Fruit fly (Drosophila melanogaster) whole organism, embryonic: ENCODE results near the gene kirre.

Source experiments
- Atf-2 ChIP-seq: fragments of 200-800 bp; sonication (Bioruptor generic); optimal IDR thresholded peaks from 2 replicates; lab custom pipeline; 2016; ENCODE audit warnings: missing biosample characterization, missing genetic modification characterization
- Bdp1 ChIP-seq: fragments of 200-800 bp; sonication (Bioruptor generic); optimal IDR thresholded peaks from 3 replicates; lab custom pipeline; 2016; ENCODE audit warnings: missing biosample characterization, missing genetic modification characterization
- CG1024 ChIP-seq: fragments of 200-800 bp; sonication (Bioruptor generic); IDR thresholded peaks from 2 replicates; pipeline ENCODE4 v1.3.6; 2022; ENCODE audit warnings: missing biosample characterization, missing genetic modification characterization
- CG10431 ChIP-seq: fragments of 200-800 bp; sonication (Bioruptor generic); optimal IDR thresholded peaks from 3 replicates; lab custom pipeline; 2018; ENCODE audit warnings: missing biosample characterization, mild to moderate bottlenecking, missing genetic modification characterization
- CG11456 ChIP-seq: fragments of 200-800 bp; sonication (Bioruptor generic); IDR thresholded peaks from 3 replicates; pipeline ENCODE4 v1.3.6; 2022; ENCODE audit warnings: missing biosample characterization, missing genetic modification characterization
- CG12391 ChIP-seq: fragments of 200-800 bp; sonication (Bioruptor generic); optimal IDR thresholded peaks from 3 replicates; lab custom pipeline; 2018; ENCODE audit warnings: missing biosample characterization, mild to moderate bottlenecking, missing genetic modification characterization, moderate library complexity
- CG14667 ChIP-seq: fragments of 200-800 bp; sonication (Bioruptor generic); IDR thresholded peaks from 2 replicates; pipeline ENCODE4 v1.3.6; 2022; ENCODE audit warnings: missing biosample characterization, missing genetic modification characterization
- CG14965 ChIP-seq: fragments of 200-800 bp; sonication (Bioruptor generic); optimal IDR thresholded peaks from 2 replicates; lab custom pipeline; 2016; ENCODE audit warnings: missing biosample characterization, missing genetic modification characterization, borderline replicate concordance
- CG15073 ChIP-seq: fragments of 200-800 bp; sonication (Bioruptor generic); optimal IDR thresholded peaks from 2 replicates; lab custom pipeline; 2016; ENCODE audit warnings: missing biosample characterization, missing genetic modification characterization
- CG15269 ChIP-seq: fragments of 200-800 bp; sonication (Bioruptor generic); optimal IDR thresholded peaks from 2 replicates; lab custom pipeline; 2018; ENCODE audit warnings: missing biosample characterization, mild to moderate bottlenecking, missing genetic modification characterization, moderate library complexity
- CG1529 ChIP-seq: fragments of 200-800 bp; sonication (Bioruptor generic); optimal IDR thresholded peaks from 3 replicates; lab custom pipeline; 2018; ENCODE audit warnings: missing biosample characterization, missing genetic modification characterization
- CG1647 ChIP-seq: fragments of 200-800 bp; sonication (Bioruptor generic); optimal IDR thresholded peaks from 3 replicates; lab custom pipeline; 2016; ENCODE audit warnings: missing biosample characterization, missing genetic modification characterization
- CG16779 ChIP-seq: fragments of 200-800 bp; sonication (Bioruptor generic); IDR thresholded peaks from 2 replicates; pipeline ENCODE4 v1.3.6; 2022; ENCODE audit warnings: missing biosample characterization, missing genetic modification characterization
- CG17361 ChIP-seq: fragments of 200-800 bp; sonication (Bioruptor generic); IDR thresholded peaks from 3 replicates; pipeline ENCODE4 v1.3.6; 2022; ENCODE audit warnings: missing biosample characterization, missing genetic modification characterization
- CG2712 ChIP-seq: fragments of 200-800 bp; optimal IDR thresholded peaks from 3 replicates; lab custom pipeline; 2019; ENCODE audit warnings: missing biosample characterization, mild to moderate bottlenecking, missing genetic modification characterization, moderate library complexity
- CG31388 ChIP-seq: fragments of 200-800 bp; sonication (Bioruptor generic); optimal IDR thresholded peaks from 2 replicates; lab custom pipeline; 2016; ENCODE audit warnings: missing biosample characterization, missing genetic modification characterization
- CG32767 ChIP-seq: fragments of 200-800 bp; sonication (Bioruptor generic); IDR thresholded peaks from 2 replicates; pipeline ENCODE4 v1.3.6; 2022; ENCODE audit warnings: missing biosample characterization, missing genetic modification characterization
- CG34224 ChIP-seq: fragments of 200-800 bp; sonication (Bioruptor generic); IDR thresholded peaks from 3 replicates; pipeline ENCODE4 v1.3.6; 2022; ENCODE audit warnings: missing biosample characterization, missing genetic modification characterization; ENCODE audit not compliant: partially characterized antibody
- CG6683 ChIP-seq: fragments of 200-800 bp; sonication (Bioruptor generic); optimal IDR thresholded peaks from 2 replicates; lab custom pipeline; 2017; ENCODE audit warnings: missing biosample characterization, mild to moderate bottlenecking, missing genetic modification characterization, missing genetic modification reagents
- CG6854 ChIP-seq: fragments of 200-800 bp; sonication (Bioruptor generic); optimal IDR thresholded peaks from 3 replicates; lab custom pipeline; 2017; ENCODE audit warnings: missing biosample characterization, mild to moderate bottlenecking, missing genetic modification characterization
- CG7745 ChIP-seq: fragments of 200-800 bp; sonication (Bioruptor generic); optimal IDR thresholded peaks from 2 replicates; lab custom pipeline; 2018; ENCODE audit warnings: missing biosample characterization, mild to moderate bottlenecking, missing genetic modification characterization, moderate library complexity
- D19B ChIP-seq: fragments of 200-800 bp; sonication (Bioruptor generic); optimal IDR thresholded peaks from 2 replicates; lab custom pipeline; 2017; ENCODE audit warnings: missing biosample characterization, mild to moderate bottlenecking, missing genetic modification characterization
- Elba2 ChIP-seq: fragments of 200-800 bp; sonication (Bioruptor generic); optimal IDR thresholded peaks from 3 replicates; lab custom pipeline; 2016; ENCODE audit warnings: missing biosample characterization, missing genetic modification characterization
- Ets65A ChIP-seq: fragments of 200-800 bp; sonication (Bioruptor generic); peaks from one replicate; lab custom pipeline; 2016; ENCODE audit warnings: missing biosample characterization, missing genetic modification characterization
- Fer2 ChIP-seq: fragments of 200-800 bp; sonication (Bioruptor generic); optimal IDR thresholded peaks from 2 replicates; lab custom pipeline; 2018; ENCODE audit warnings: missing biosample characterization, mild to moderate bottlenecking, missing genetic modification characterization, moderate library complexity
- H2.0 ChIP-seq: fragments of 200-800 bp; sonication (Bioruptor generic); IDR thresholded peaks from 2 replicates; pipeline ENCODE4 v1.3.6; 2022; ENCODE audit warnings: missing biosample characterization, missing genetic modification characterization
- Hr39 ChIP-seq: fragments of >200 bp; optimal IDR thresholded peaks from 2 replicates; lab custom pipeline; 2017
- Hsf ChIP-seq: fragments of 200-800 bp; sonication (Bioruptor generic); optimal IDR thresholded peaks from 3 replicates; lab custom pipeline; 2016; ENCODE audit warnings: missing biosample characterization, missing genetic modification characterization
- Jarid2 ChIP-seq: fragments of 200-800 bp; sonication (Bioruptor generic); optimal IDR thresholded peaks from 3 replicates; lab custom pipeline; 2017; ENCODE audit warnings: mild to moderate bottlenecking, missing biosample characterization, missing genetic modification reagents, missing genetic modification characterization
- Lpt ChIP-seq: fragments of >200 bp; optimal IDR thresholded peaks from 2 replicates; lab custom pipeline; 2018; ENCODE audit warnings: missing biosample characterization, missing genetic modification characterization
- Rfx ChIP-seq: fragments of 200-800 bp; sonication (Bioruptor generic); IDR thresholded peaks from 2 replicates; pipeline ENCODE4 v1.3.6; 2022; ENCODE audit warnings: missing biosample characterization, missing genetic modification characterization
- Rx ChIP-seq: fragments of 200-800 bp; sonication (Bioruptor generic); IDR thresholded peaks from 2 replicates; pipeline ENCODE4 v1.3.6; 2022; ENCODE audit warnings: missing biosample characterization, missing genetic modification characterization
- Scr ChIP-seq: fragments of 200-800 bp; sonication (Bioruptor generic); IDR thresholded peaks from 2 replicates; pipeline ENCODE4 v1.3.6; 2022; ENCODE audit warnings: missing biosample characterization, missing genetic modification characterization; ENCODE audit not compliant: partially characterized antibody
- Tbp ChIP-seq: fragments of >200 bp; optimal IDR thresholded peaks from 2 replicates; lab custom pipeline; 2018; ENCODE audit warnings: missing biosample characterization, missing genetic modification characterization
- bab2 ChIP-seq: fragments of 200-800 bp; sonication (Bioruptor generic); optimal IDR thresholded peaks from 2 replicates; lab custom pipeline; 2016; ENCODE audit warnings: missing biosample characterization, missing genetic modification characterization
- bigmax ChIP-seq: fragments of 200-800 bp; sonication (Bioruptor generic); optimal IDR thresholded peaks from 2 replicates; lab custom pipeline; 2018; ENCODE audit warnings: missing biosample characterization, mild to moderate bottlenecking, missing genetic modification characterization
- bowl ChIP-seq: fragments of 200-800 bp; sonication (Bioruptor generic); IDR thresholded peaks from 2 replicates; pipeline ENCODE4 v1.3.6; 2022; ENCODE audit warnings: missing biosample characterization, missing genetic modification characterization
- btn ChIP-seq: fragments of 200-800 bp; sonication (Bioruptor generic); optimal IDR thresholded peaks from 2 replicates; lab custom pipeline; 2016; ENCODE audit warnings: missing biosample characterization, missing genetic modification characterization
- cad ChIP-seq: fragments of >200 bp; optimal IDR thresholded peaks from 2 replicates; lab custom pipeline; 2017; ENCODE audit warnings: missing biosample characterization, missing genetic modification characterization
- chinmo ChIP-seq: fragments of 200-800 bp; sonication (Bioruptor generic); IDR thresholded peaks from 4 replicates; pipeline ENCODE4 v1.3.6; 2022; ENCODE audit warnings: missing biosample characterization, missing genetic modification characterization; ENCODE audit not compliant: partially characterized antibody
- croc ChIP-seq: fragments of 200-800 bp; sonication (Bioruptor generic); conservative IDR thresholded peaks from 3 replicates; pipeline ENCODE4 v1.3.6; 2022; ENCODE audit warnings: missing biosample characterization, missing genetic modification characterization
- eve ChIP-seq, 2 experiments: fragments of >200 bp; optimal IDR thresholded peaks; 2 replicates each; lab custom pipeline; 2017; ENCODE audit warnings: missing biosample characterization in 2 of 2, missing genetic modification characterization in 2 of 2
- fd64A ChIP-seq: fragments of 200-800 bp; sonication (Bioruptor generic); optimal IDR thresholded peaks from 3 replicates; lab custom pipeline; 2018; ENCODE audit warnings: missing biosample characterization, mild to moderate bottlenecking, missing genetic modification characterization
- pita ChIP-seq: fragments of 200-800 bp; sonication (Bioruptor generic); optimal IDR thresholded peaks from 2 replicates; lab custom pipeline; 2017; ENCODE audit warnings: missing biosample characterization, mild to moderate bottlenecking, missing genetic modification characterization
- ranshi ChIP-seq: fragments of 200-800 bp; sonication (Bioruptor generic); IDR thresholded peaks from 2 replicates; pipeline ENCODE4 v1.3.6; 2022; ENCODE audit warnings: missing biosample characterization, missing genetic modification characterization
- ro ChIP-seq: fragments of 200-800 bp; sonication (Bioruptor generic); IDR thresholded peaks from 2 replicates; pipeline ENCODE4 v1.3.6; 2022; ENCODE audit warnings: missing biosample characterization, missing genetic modification characterization
- salm ChIP-seq: fragments of 200-800 bp; sonication (Bioruptor generic); optimal IDR thresholded peaks from 2 replicates; lab custom pipeline; 2018; ENCODE audit warnings: missing biosample characterization, mild to moderate bottlenecking, missing genetic modification characterization
- scrt ChIP-seq: fragments of 200-800 bp; sonication (Bioruptor generic); optimal IDR thresholded peaks from 2 replicates; lab custom pipeline; 2018; ENCODE audit warnings: missing biosample characterization, mild to moderate bottlenecking, missing genetic modification characterization, moderate library complexity
- slp2 ChIP-seq: fragments of 200-800 bp; sonication (Bioruptor generic); optimal IDR thresholded peaks from 2 replicates; lab custom pipeline; 2016; ENCODE audit warnings: missing biosample characterization, missing genetic modification characterization
- tap ChIP-seq: fragments of 200-800 bp; optimal IDR thresholded peaks from 3 replicates; lab custom pipeline; 2019; ENCODE audit warnings: missing biosample characterization, mild to moderate bottlenecking, missing genetic modification characterization, moderate library complexity
- tin ChIP-seq: fragments of 200-800 bp; sonication (Bioruptor generic); optimal IDR thresholded peaks from 3 replicates; lab custom pipeline; 2016; ENCODE audit warnings: missing biosample characterization, missing genetic modification characterization
- tio ChIP-seq: fragments of 200-800 bp; sonication (Bioruptor generic); optimal IDR thresholded peaks from 2 replicates; lab custom pipeline; 2017; ENCODE audit warnings: missing biosample characterization, missing genetic modification characterization, inconsistent platforms
- vvl ChIP-seq: fragments of 200-800 bp; sonication (Bioruptor generic); IDR thresholded peaks from 2 replicates; pipeline ENCODE4 v1.3.6; 2022; ENCODE audit warnings: missing biosample characterization, missing genetic modification characterization

Gene kirre

dm6 chrX:3007770-3008169 lies 267.6 kb downstream of the kirre start (continued):
- TF ChIP-seq Fer2 (tag; lab: Kevin White, UChicago): no peak
- TF ChIP-seq fd64A: peak; percentile 49
- TF ChIP-seq bab2 (GFP tag; lab: Kevin White, UChicago): peak; percentile 45
- TF ChIP-seq Elba2 (GFP tag; lab: Kevin White, UChicago): no peak
- peak; percentile 58; the same call in 1 of the 2 replicates for TF ChIP-seq Rx (GFP tag; lab: Robert Waterston, UW)
- TF ChIP-seq pita (GFP tag; lab: Kevin White, UChicago): no peak
- no peak for TF ChIP-seq CG34224 (GFP tag; lab: Robert Waterston, UW)
- TF ChIP-seq CG17361 (GFP tag; lab: Robert Waterston, UW): peak; percentile 66
- TF ChIP-seq bowl (GFP tag; lab: Robert Waterston, UW): no peak
- peak; percentile 48 for TF ChIP-seq CG1529 (GFP tag; lab: Kevin White, UChicago)
- TF ChIP-seq CG2712 (tag; lab: Kevin White, UChicago): peak; percentile 65
- TF ChIP-seq CG15073 (GFP tag; lab: Kevin White, UChicago): no peak
- peak; percentile 60 for TF ChIP-seq H2.0
- peak; percentile 94 for TF ChIP-seq Ets65A
- no peak for TF ChIP-seq CG6854 (GFP tag; lab: Kevin White, UChicago)
- TF ChIP-seq tin (GFP tag; lab: Kevin White, UChicago): peak; percentile 60
- no peak; the same call in 1 of the 2 replicates for TF ChIP-seq Rfx (GFP tag; lab: Robert Waterston, UW)
- TF ChIP-seq CG6683 (GFP tag; lab: Kevin White, UChicago): no peak
- TF ChIP-seq btn (GFP tag; lab: Kevin White, UChicago): peak; percentile 20
- no peak for TF ChIP-seq D19B (GFP tag; lab: Kevin White, UChicago)
- no peak for TF ChIP-seq CG11456
- peak; percentile 48 for TF ChIP-seq Hsf (GFP tag; lab: Kevin White, UChicago)
- peak; percentile 62; the same call in 1 of the 2 replicates for TF ChIP-seq CG32767
- no peak for TF ChIP-seq CG16779 (GFP tag; lab: Robert Waterston, UW)
- no peak for TF ChIP-seq chinmo (GFP tag; lab: Robert Waterston, UW)
- no peak for TF ChIP-seq ro (GFP tag; lab: Robert Waterston, UW)
- 0 out of 2 replicates have a peak, but pooled peaks have one; percentile 15 for TF ChIP-seq CG1024
- TF ChIP-seq cad (GFP tag; lab: Kevin White, UChicago): no peak
- no peak for TF ChIP-seq scrt
- no peak for TF ChIP-seq tio (GFP tag; lab: Kevin White, UChicago)
- TF ChIP-seq Hr39 (lab: Kevin White, UChicago): no peak
- peak; percentile 61; the same call in 1 of the 2 replicates for TF ChIP-seq ranshi (GFP tag; lab: Robert Waterston, UW)
- no peak for TF ChIP-seq Bdp1 (GFP tag; lab: Kevin White, UChicago)
- TF ChIP-seq CG1647: no peak
- peak; percentile 67 for TF ChIP-seq vvl (GFP tag; lab: Robert Waterston, UW)
- TF ChIP-seq slp2 (GFP tag; lab: Kevin White, UChicago): peak; percentile 25
- no peak for TF ChIP-seq CG7745 (tag; lab: Kevin White, UChicago)
- no peak for TF ChIP-seq croc (GFP tag; lab: Robert Waterston, UW)
- no peak for TF ChIP-seq CG14667 (GFP tag; lab: Robert Waterston, UW)
- TF ChIP-seq CG10431 (GFP tag; lab: Kevin White, UChicago): no peak
- no peak for TF ChIP-seq Scr (GFP tag; lab: Robert Waterston, UW)
- no peak for TF ChIP-seq Jarid2 (GFP tag; lab: Kevin White, UChicago)
- TF ChIP-seq bigmax (GFP tag; lab: Kevin White, UChicago): no peak
- peak; percentile 69 for TF ChIP-seq CG15269 (tag; lab: Kevin White, UChicago)
- no peak for TF ChIP-seq CG14965
- TF ChIP-seq tap (tag; lab: Kevin White, UChicago): peak; percentile 66
- TF ChIP-seq Lpt (GFP tag; lab: Kevin White, UChicago): no peak
- peak; percentile 30 for TF ChIP-seq Atf-2 (GFP tag; lab: Kevin White, UChicago)
- TF ChIP-seq salm (tag; lab: Kevin White, UChicago): peak; percentile 45
- TF ChIP-seq eve (GFP tag; optimal IDR thresholded peaks at IDR 0.05; lab: Kevin White, UChicago): peak in 1 of 2 experiments; percentile 80
- TF ChIP-seq CG31388 (GFP tag; lab: Kevin White, UChicago): peak; percentile 26
- TF ChIP-seq Tbp (GFP tag; lab: Kevin White, UChicago): no peak
- TF ChIP-seq CG12391 (tag; lab: Kevin White, UChicago): peak; percentile 60
